Fruit fly (Drosophila melanogaster) whole organism, embryonic: ENCODE measurements around the gene Dic1.

ENCODE experiments used
- ATbp ChIP-seq: fragments of 200-800 bp; sonication (Bioruptor generic); optimal IDR thresholded peaks from 2 replicates; lab custom pipeline; 2017; ENCODE audit warnings: missing biosample characterization, mild to moderate bottlenecking, missing genetic modification characterization, missing genetic modification reagents
- Antp ChIP-seq: fragments of 200-800 bp; sonication (Bioruptor generic); optimal IDR thresholded peaks from 3 replicates; lab custom pipeline; 2016; ENCODE audit warnings: missing biosample characterization, missing genetic modification characterization
- Awh ChIP-seq: fragments of 200-800 bp; sonication (Bioruptor generic); IDR thresholded peaks from 2 replicates; pipeline ENCODE4, ENCODE4 v1.3.6; 2022; ENCODE audit warnings: missing biosample characterization, missing genetic modification characterization
- B-H2 ChIP-seq: fragments of 200-800 bp; sonication (Bioruptor generic); optimal IDR thresholded peaks from 2 replicates; lab custom pipeline; 2018; ENCODE audit warnings: missing biosample characterization, mild to moderate bottlenecking, missing genetic modification characterization
- BEAF-32 ChIP-seq: fragments of 200-800 bp; sonication (Bioruptor generic); optimal IDR thresholded peaks from 3 replicates; lab custom pipeline; 2017; ENCODE audit warnings: missing biosample characterization, missing genetic modification characterization, mild to moderate bottlenecking, moderate library complexity, missing genetic modification reagents
- CG1024 ChIP-seq: fragments of 200-800 bp; sonication (Bioruptor generic); IDR thresholded peaks from 2 replicates; pipeline ENCODE4 v1.3.6; 2022; ENCODE audit warnings: missing biosample characterization, missing genetic modification characterization
- CG10959 ChIP-seq: fragments of 200-800 bp; sonication (Bioruptor generic); IDR thresholded peaks from 2 replicates; pipeline ENCODE4 v1.3.6; 2022; ENCODE audit warnings: missing biosample characterization, missing genetic modification characterization
- CG11085 ChIP-seq: fragments of 200-800 bp; sonication (Bioruptor generic); IDR thresholded peaks from 2 replicates; pipeline ENCODE4 v1.3.6; 2022; ENCODE audit warnings: missing biosample characterization, missing genetic modification characterization
- CG11560 ChIP-seq: fragments of 200-800 bp; sonication (Bioruptor generic); IDR thresholded peaks from 3 replicates; pipeline ENCODE4 v1.3.6; 2022; ENCODE audit warnings: missing biosample characterization, missing genetic modification characterization
- CG17385 ChIP-seq: fragments of 200-800 bp; sonication (Bioruptor generic); optimal IDR thresholded peaks from 3 replicates; lab custom pipeline; 2018; ENCODE audit warnings: missing biosample characterization, mild to moderate bottlenecking, missing genetic modification characterization
- CG1832 ChIP-seq: fragments of 200-800 bp; sonication (Bioruptor generic); optimal IDR thresholded peaks from 2 replicates; lab custom pipeline; 2017; ENCODE audit warnings: missing biosample characterization, mild to moderate bottlenecking, missing genetic modification characterization, inconsistent platforms
- CG2678 ChIP-seq: fragments of 200-800 bp; sonication (Bioruptor generic); optimal IDR thresholded peaks from 3 replicates; lab custom pipeline; 2019; ENCODE audit warnings: missing biosample characterization, mild to moderate bottlenecking, missing genetic modification characterization, moderate library complexity
- CG31365 ChIP-seq: fragments of 200-800 bp; sonication (Bioruptor generic); optimal IDR thresholded peaks from 2 replicates; lab custom pipeline; 2018; ENCODE audit warnings: missing biosample characterization, mild to moderate bottlenecking, missing genetic modification characterization
- CG32767 ChIP-seq: fragments of 200-800 bp; sonication (Bioruptor generic); IDR thresholded peaks from 2 replicates; pipeline ENCODE4 v1.3.6; 2022; ENCODE audit warnings: missing biosample characterization, missing genetic modification characterization
- CG3407 ChIP-seq: fragments of 200-800 bp; sonication (Bioruptor generic); optimal IDR thresholded peaks from 2 replicates; lab custom pipeline; 2018; ENCODE audit warnings: missing biosample characterization, mild to moderate bottlenecking, missing genetic modification characterization
- CG6765 ChIP-seq: fragments of 200-800 bp; sonication (Bioruptor generic); optimal IDR thresholded peaks from 3 replicates; lab custom pipeline; 2017; ENCODE audit warnings: missing biosample characterization, mild to moderate bottlenecking, missing genetic modification characterization
- CG7357 ChIP-seq: fragments of 200-800 bp; sonication (Bioruptor generic); IDR thresholded peaks from 3 replicates; pipeline ENCODE4 v1.3.6; 2022; ENCODE audit warnings: missing biosample characterization, missing genetic modification characterization
- CG8478 ChIP-seq: fragments of >200 bp; optimal IDR thresholded peaks from 2 replicates; lab custom pipeline; 2018
- Drgx ChIP-seq: fragments of 200-800 bp; sonication (Bioruptor generic); IDR thresholded peaks from 2 replicates; pipeline ENCODE4 v1.3.6; 2022; ENCODE audit warnings: missing biosample characterization, missing genetic modification characterization
- ERR ChIP-seq: fragments of 200-800 bp; sonication (Bioruptor generic); optimal IDR thresholded peaks from 2 replicates; lab custom pipeline; 2016; ENCODE audit warnings: missing biosample characterization, missing genetic modification characterization
- Elba2 ChIP-seq: fragments of 200-800 bp; sonication (Bioruptor generic); optimal IDR thresholded peaks from 3 replicates; lab custom pipeline; 2016; ENCODE audit warnings: missing biosample characterization, missing genetic modification characterization
- H15 ChIP-seq: fragments of 200-800 bp; sonication (Bioruptor generic); IDR thresholded peaks from 3 replicates; pipeline ENCODE4 v1.3.6; 2022; ENCODE audit warnings: missing biosample characterization, missing genetic modification characterization
- Hr39 ChIP-seq: fragments of >200 bp; optimal IDR thresholded peaks from 2 replicates; lab custom pipeline; 2017
- Hr78 ChIP-seq, 2 experiments: fragments of 200-800 bp in 1 of 2; fragments of >200 bp in 1 of 2; sonication (Bioruptor generic) in 1 of 2; optimal IDR thresholded peaks; 2 replicates each; lab custom pipeline; 2017 to 2019; ENCODE audit warnings: missing biosample characterization in 2 of 2, missing genetic modification characterization in 2 of 2, mild to moderate bottlenecking in 1 of 2, moderate library complexity in 1 of 2
- Lim3 ChIP-seq: fragments of 200-800 bp; sonication (Bioruptor generic); IDR thresholded peaks from 2 replicates; pipeline ENCODE4 v1.3.6; 2022; ENCODE audit warnings: missing biosample characterization, missing genetic modification characterization
- Nf-YC ChIP-seq: fragments of 200-800 bp; optimal IDR thresholded peaks from 3 replicates; lab custom pipeline; 2019; ENCODE audit warnings: missing biosample characterization, mild to moderate bottlenecking, missing genetic modification characterization, moderate library complexity
- Rx ChIP-seq: fragments of 200-800 bp; sonication (Bioruptor generic); IDR thresholded peaks from 2 replicates; pipeline ENCODE4 v1.3.6; 2022; ENCODE audit warnings: missing biosample characterization, missing genetic modification characterization
- Scr ChIP-seq: fragments of 200-800 bp; sonication (Bioruptor generic); IDR thresholded peaks from 2 replicates; pipeline ENCODE4 v1.3.6; 2022; ENCODE audit warnings: missing biosample characterization, missing genetic modification characterization; ENCODE audit not compliant: partially characterized antibody
- Ssrp ChIP-seq: fragments of 200-800 bp; sonication (Bioruptor generic); optimal IDR thresholded peaks from 2 replicates; lab custom pipeline; 2018; ENCODE audit warnings: missing biosample characterization, mild to moderate bottlenecking, missing genetic modification characterization, moderate library complexity
- abd-A ChIP-seq: fragments of 200-800 bp; sonication (Bioruptor generic); optimal IDR thresholded peaks from 3 replicates; lab custom pipeline; 2019; ENCODE audit warnings: missing biosample characterization, mild to moderate bottlenecking, missing genetic modification characterization, moderate library complexity
- chm ChIP-seq: fragments of 200-800 bp; sonication (Bioruptor generic); IDR thresholded peaks from 2 replicates; pipeline ENCODE4 v1.3.6; 2022; ENCODE audit warnings: missing biosample characterization, missing genetic modification characterization
- fd102C ChIP-seq: fragments of 200-800 bp; sonication (Bioruptor generic); optimal IDR thresholded peaks from 2 replicates; lab custom pipeline; 2018; ENCODE audit warnings: missing biosample characterization, mild to moderate bottlenecking, missing genetic modification characterization, moderate library complexity
- fd96Cb ChIP-seq: fragments of 200-800 bp; sonication (Bioruptor generic); optimal IDR thresholded peaks from 2 replicates; lab custom pipeline; 2018; ENCODE audit warnings: missing biosample characterization, mild to moderate bottlenecking, missing genetic modification characterization, moderate library complexity
- gcm ChIP-seq: fragments of 200-800 bp; sonication (Bioruptor generic); optimal IDR thresholded peaks from 2 replicates; lab custom pipeline; 2019; ENCODE audit warnings: missing biosample characterization, mild to moderate bottlenecking, missing genetic modification characterization, moderate library complexity
- gsb ChIP-seq: fragments of 200-800 bp; sonication (Bioruptor generic); IDR thresholded peaks from 2 replicates; pipeline ENCODE4 v1.3.6; 2022; ENCODE audit warnings: missing biosample characterization, missing genetic modification characterization
- gt ChIP-seq: fragments of 200-800 bp; sonication (Bioruptor generic); IDR thresholded peaks from 2 replicates; pipeline ENCODE4 v1.3.6; 2022; ENCODE audit warnings: missing biosample characterization, missing genetic modification characterization
- h ChIP-seq: fragments of >200 bp; optimal IDR thresholded peaks from 2 replicates; lab custom pipeline; 2017
- ham ChIP-seq: fragments of 200-800 bp; sonication (Bioruptor generic); IDR thresholded peaks from 2 replicates; pipeline ENCODE4 v1.3.6; 2022; ENCODE audit warnings: missing biosample characterization, missing genetic modification characterization
- insv ChIP-seq, 2 experiments: fragments of 200-800 bp; sonication (Bioruptor generic); optimal IDR thresholded peaks; 3 replicates each; lab custom pipeline; 2016 to 2018; ENCODE audit warnings: missing biosample characterization in 2 of 2, missing genetic modification characterization in 2 of 2
- inv ChIP-seq: fragments of 200-800 bp; sonication (Bioruptor generic); IDR thresholded peaks from 2 replicates; pipeline ENCODE4 v1.3.6; 2022; ENCODE audit warnings: missing biosample characterization, missing genetic modification characterization; ENCODE audit not compliant: partially characterized antibody
- luna ChIP-seq: fragments of 200-800 bp; sonication (Bioruptor generic); optimal IDR thresholded peaks from 2 replicates; lab custom pipeline; 2016; ENCODE audit warnings: missing biosample characterization, missing genetic modification characterization
- pho ChIP-seq: fragments of 200-800 bp; sonication (Bioruptor generic); optimal IDR thresholded peaks from 2 replicates; lab custom pipeline; 2016; ENCODE audit warnings: missing biosample characterization, missing genetic modification characterization
- run ChIP-seq: fragments of 200-800 bp; sonication (Bioruptor generic); optimal IDR thresholded peaks from 3 replicates; lab custom pipeline; 2018; ENCODE audit warnings: missing biosample characterization, mild to moderate bottlenecking, missing genetic modification characterization
- slou ChIP-seq: fragments of 200-800 bp; sonication (Bioruptor generic); optimal IDR thresholded peaks from 3 replicates; lab custom pipeline; 2016; ENCODE audit warnings: missing biosample characterization, missing genetic modification characterization
- slp2 ChIP-seq: fragments of 200-800 bp; sonication (Bioruptor generic); optimal IDR thresholded peaks from 2 replicates; lab custom pipeline; 2016; ENCODE audit warnings: missing biosample characterization, missing genetic modification characterization
- stwl ChIP-seq: fragments of 200-800 bp; sonication (Bioruptor generic); optimal IDR thresholded peaks from 3 replicates; lab custom pipeline; 2018; ENCODE audit warnings: missing biosample characterization, mild to moderate bottlenecking, missing genetic modification characterization, moderate library complexity
- ttk ChIP-seq: fragments of 200-800 bp; sonication (Bioruptor generic); IDR thresholded peaks from 2 replicates; pipeline ENCODE4 v2.1.2; 2022; ENCODE audit warnings: missing biosample characterization, missing genetic modification characterization
- wek ChIP-seq: fragments of 200-800 bp; sonication (Bioruptor generic); optimal IDR thresholded peaks from 3 replicates; lab custom pipeline; 2018; ENCODE audit warnings: missing biosample characterization, mild to moderate bottlenecking, missing genetic modification characterization, moderate library complexity

Gene Dic1

DNA sequence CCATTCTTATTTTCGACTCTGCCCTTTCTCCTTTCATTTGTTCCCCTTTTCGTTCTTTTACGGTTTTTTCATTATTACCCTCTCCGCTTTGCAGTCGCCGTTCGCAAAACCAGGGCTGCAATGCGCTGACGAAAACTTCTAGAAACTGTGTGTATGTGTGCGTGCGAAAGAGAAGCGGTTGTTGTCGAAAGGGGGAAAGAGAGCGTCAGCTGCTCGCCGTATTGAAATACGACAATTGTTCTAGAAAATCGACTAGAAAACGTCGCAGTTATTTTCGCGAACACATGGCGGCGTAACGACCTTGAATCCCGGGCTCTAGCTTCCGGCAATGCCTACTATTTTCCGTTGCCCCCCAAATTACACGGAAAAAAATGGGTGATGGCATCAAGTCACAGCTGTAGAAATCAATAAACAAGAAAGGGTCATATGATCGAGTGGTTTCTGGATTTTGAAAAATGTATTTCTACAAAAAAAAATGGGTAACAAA lies 18.0 kb downstream of the Dic1 start (continued):
- TF ChIP-seq CG7357 (GFP tag; lab: Robert Waterston, UW): no peak
- TF ChIP-seq ATbp: no peak
- no peak for TF ChIP-seq CG2678 (tag; lab: Kevin White, UChicago)
- TF ChIP-seq, all 482 proteins: peak for 79

DNA sequence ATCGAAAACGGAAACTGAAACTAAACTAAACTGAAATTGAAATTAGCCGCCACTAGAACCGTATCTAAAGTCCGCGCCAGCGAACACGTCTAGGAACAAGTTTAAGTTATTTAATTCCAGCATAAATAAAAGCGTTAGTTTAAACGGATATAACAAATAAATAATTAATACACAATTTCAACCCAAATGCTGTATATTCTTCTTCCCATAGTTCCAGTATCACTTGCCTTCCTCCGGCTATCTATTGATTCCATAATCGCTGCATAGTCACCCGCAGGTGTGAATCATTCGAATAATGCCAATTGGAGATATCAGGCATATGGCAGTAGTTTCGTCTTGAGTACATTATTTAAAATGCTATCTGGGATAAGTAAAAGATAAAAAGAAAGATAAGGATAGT lies 20.4 kb downstream of the Dic1 start:
- TF ChIP-seq CG11085 (no peak), BEAF-32 (no peak), CG3407 (GFP tag; lab: Kevin White, UChicago) (no peak), Nf-YC (tag; lab: Kevin White, UChicago) (no peak), slp2 (GFP tag; lab: Kevin White, UChicago) (no peak), Ssrp (tag; lab: Kevin White, UChicago) (no peak), Hr78 (GFP tag; optimal IDR thresholded peaks at IDR 0.05; lab: Kevin White, UChicago) (no peak), Hr39 (lab: Kevin White, UChicago) (no peak)

dm6 chr3R:13388160-13388870 lies 23.6 kb downstream of the Dic1 start, which contains the start of gene CG9799:
TSS of gene CG9799 (minus strand) at chr3R:13388709.
- TF ChIP-seq fd96Cb (no peak), gsb (GFP tag; lab: Robert Waterston, UW) (no peak), abd-A (tag; lab: Kevin White, UChicago) (no peak), B-H2 (no peak), gcm (no peak), CG31365 (tag; lab: Kevin White, UChicago) (no peak), H15 (GFP tag; lab: Robert Waterston, UW) (no peak), wek (GFP tag; lab: Kevin White, UChicago) (peak; percentile 98), inv (GFP tag; lab: Robert Waterston, UW) (no peak), CG10959 (no peak), gt (GFP tag; lab: Robert Waterston, UW) (peak; percentile 42; the same call in 1 of the 2 replicates), run (tag; lab: Kevin White, UChicago) (no peak), CG8478 (lab: Kevin White, UChicago) (no peak), Rx (GFP tag; lab: Robert Waterston, UW) (no peak), CG17385 (GFP tag; lab: Kevin White, UChicago) (no peak), chm (GFP tag; lab: Robert Waterston, UW) (no peak), CG1832 (no peak), Drgx (GFP tag; lab: Robert Waterston, UW) (no peak), fd102C (no peak), luna (GFP tag; lab: Kevin White, UChicago) (no peak), ttk (GFP tag; lab: Robert Waterston, UW) (no peak), Antp (GFP tag; lab: Kevin White, UChicago) (no peak), Scr (GFP tag; lab: Robert Waterston, UW) (no peak), Awh (peak; percentile 50; the same call in 1 of the 2 replicates), insv (GFP tag; optimal IDR thresholded peaks at IDR 0.05; lab: Kevin White, UChicago) (peak in 1 of 2 experiments; percentile 38), slou (GFP tag; lab: Kevin White, UChicago) (no peak), ham (GFP tag; lab: Robert Waterston, UW) (no peak), CG6765 (GFP tag; lab: Kevin White, UChicago) (no peak), Lim3 (GFP tag; lab: Robert Waterston, UW) (no peak), CG1024 (GFP tag; lab: Robert Waterston, UW) (no peak), stwl (peak; percentile 63), h (lab: Kevin White, UChicago) (no peak), pho (GFP tag; lab: Kevin White, UChicago) (no peak), ERR (no peak), Elba2 (GFP tag; lab: Kevin White, UChicago) (no peak), CG32767 (no peak), CG11560 (tag; lab: Robert Waterston, UW) (no peak)
